Fruit fly (Drosophila melanogaster) S2 (cell line): ENCODE measurements around the gene Vm32E.

Experiments used
- CG8478 ChIP-seq: fragments of >200 bp; optimal IDR thresholded peaks from 2 replicates; lab custom pipeline; 2018
- CTCF ChIP-seq, 2 experiments: fragments of >200 bp; optimal IDR thresholded peaks; 2 replicates each; lab custom pipeline; 2018

dm6 chr2L:11206604-11207238 lies 35.3 kb upstream of the Vm32E start:
- no peak for TF ChIP-seq CG8478 (lab: Kevin White, UChicago)
- no peak for TF ChIP-seq CTCF (optimal IDR thresholded peaks at IDR 0.05; lab: Kevin White, UChicago)
